Fruit fly (Drosophila melanogaster) whole organism, pupa: Measurements from ENCODE around the gene CG33234.

ENCODE experiments used
- CG10348 ChIP-seq: fragments of 200-800 bp; sonication (Bioruptor generic); IDR thresholded peaks from 2 replicates; pipeline ENCODE4 v1.3.6; 2022; ENCODE audit warnings: missing biosample characterization, missing genetic modification characterization
- CG32121 ChIP-seq: fragments of 200-800 bp; sonication (Bioruptor generic); IDR thresholded peaks from 2 replicates; pipeline ENCODE4 v1.3.6; 2022; ENCODE audit warnings: missing biosample characterization, missing genetic modification characterization
- CG4496 ChIP-seq: fragments of 200-800 bp; sonication (Bioruptor generic); IDR thresholded peaks from 3 replicates; pipeline ENCODE4 v1.3.6; 2022; ENCODE audit warnings: missing biosample characterization, missing genetic modification characterization
- CG8301 ChIP-seq: fragments of 200-800 bp; sonication (Bioruptor generic); optimal IDR thresholded peaks from 2 replicates; lab custom pipeline; 2018; ENCODE audit warnings: missing biosample characterization, mild to moderate bottlenecking, missing genetic modification characterization
- D1 ChIP-seq: fragments of 200-800 bp; sonication (Bioruptor generic); optimal IDR thresholded peaks from 2 replicates; lab custom pipeline; 2018; ENCODE audit warnings: missing biosample characterization, mild to moderate bottlenecking, missing genetic modification characterization, moderate library complexity
- EcR ChIP-seq: fragments of 200-800 bp; sonication (Bioruptor generic); optimal IDR thresholded peaks from 3 replicates; lab custom pipeline; 2019; ENCODE audit warnings: missing biosample characterization, missing genetic modification characterization, mild to moderate bottlenecking, moderate library complexity, missing genetic modification reagents
- Pif1A ChIP-seq: fragments of 200-800 bp; sonication (Bioruptor generic); optimal IDR thresholded peaks from 3 replicates; lab custom pipeline; 2016; ENCODE audit warnings: missing biosample characterization, missing genetic modification characterization
- Pif1B ChIP-seq: fragments of 200-800 bp; sonication (Bioruptor generic); optimal IDR thresholded peaks from 3 replicates; lab custom pipeline; 2016; ENCODE audit warnings: missing biosample characterization, missing genetic modification characterization
- Snoo ChIP-seq: fragments of 200-800 bp; sonication (Bioruptor generic); optimal IDR thresholded peaks from 3 replicates; lab custom pipeline; 2017; ENCODE audit warnings: missing biosample characterization, mild to moderate bottlenecking, missing genetic modification characterization, inconsistent platforms

dm6 chr3L:2634929-2635799 lies 26.3 kb upstream of the CG33234 start:
- TF ChIP-seq CG4496 (GFP tag; lab: Robert Waterston, UW): peak; percentile 83
- TF ChIP-seq Snoo (tag; lab: Kevin White, UChicago): peak; percentile 86
- peak; percentile 68 for TF ChIP-seq Pif1A (GFP tag; lab: Kevin White, UChicago)
- TF ChIP-seq CG32121 (GFP tag; lab: Robert Waterston, UW): peak; percentile 45
- no peak for TF ChIP-seq EcR (GFP tag; lab: Kevin White, UChicago)
- TF ChIP-seq CG8301: no peak
- no peak for TF ChIP-seq D1 (tag; lab: Kevin White, UChicago)
- no peak for TF ChIP-seq CG10348 (GFP tag; lab: Robert Waterston, UW)
- peak; percentile 44 for TF ChIP-seq Pif1B
